Worm (Caenorhabditis elegans): ENCODE results near the gene srx-8.

The srx-8 gene

ce11 chrV:521517-521916 lies 34.4 kb downstream of the srx-8 start, which contains the start of gene srw-107:
TSS of gene srw-107 (minus strand) at chrV:521617.
- TF ChIP-seq tbx-11 (GFP tag; IDR thresholded peaks at IDR 0.05) (no peak), ceh-13 (GFP tag; optimal IDR thresholded peaks at IDR 0.05) (no peak)

ce11 chrV:519445-519844 lies 36.5 kb downstream of the srx-8 start, which contains the start of gene nhr-210:
TSS of gene nhr-210 (minus strand) at chrV:519545.
- TF ChIP-seq aly-1 (tag; optimal IDR thresholded peaks at IDR 0.05) (no peak), ceh-13 (GFP tag; optimal IDR thresholded peaks at IDR 0.05) (no peak), hmg-4 (GFP tag; optimal IDR thresholded peaks at IDR 0.05) (no peak), pes-1 (GFP tag; IDR thresholded peaks at IDR 0.05) (no peak), flt-1 (GFP tag; IDR thresholded peaks at IDR 0.05) (no peak), tra-4 (tag; optimal IDR thresholded peaks at IDR 0.05) (no peak), ama-1 (optimal IDR thresholded peaks at IDR 0.05) (no peak), ets-7 (tag; optimal IDR thresholded peaks at IDR 0.05) (no peak), B0310.2 (tag; optimal IDR thresholded peaks at IDR 0.05) (no peak), tbx-37 (GFP tag; conservative IDR thresholded peaks at IDR 0.05) (no peak), sea-1 (GFP tag; conservative IDR thresholded peaks at IDR 0.05) (no peak), hnd-1 (tag; optimal IDR thresholded peaks at IDR 0.05) (no peak), scrt-1 (GFP tag; IDR thresholded peaks at IDR 0.05) (no peak), ceh-36 (tag; optimal IDR thresholded peaks at IDR 0.05) (no peak), F13C5.2 (tag; optimal IDR thresholded peaks at IDR 0.05) (no peak), hmbx-1 (tag; optimal IDR thresholded peaks at IDR 0.05) (no peak)

- TF ChIP-seq tra-4 (tag; optimal IDR thresholded peaks at IDR 0.05) (no peak), tbx-37 (GFP tag; conservative IDR thresholded peaks at IDR 0.05) (no peak), sea-1 (GFP tag; conservative IDR thresholded peaks at IDR 0.05) (no peak), scrt-1 (GFP tag; IDR thresholded peaks at IDR 0.05) (no peak), B0310.2 (tag; optimal IDR thresholded peaks at IDR 0.05) (no peak), hnd-1 (tag; optimal IDR thresholded peaks at IDR 0.05) (no peak), ceh-36 (tag; optimal IDR thresholded peaks at IDR 0.05) (no peak), ets-7 (tag; optimal IDR thresholded peaks at IDR 0.05) (no peak)
Observed at ce11 chrV:512420-512819, 43.5 kb downstream of the srx-8 start, which contains the start of gene srh-37. TSS of gene srh-37 (minus strand) at chrV:512520.

- TF ChIP-seq ama-1 (optimal IDR thresholded peaks at IDR 0.05) (no peak), hnd-1 (tag; optimal IDR thresholded peaks at IDR 0.05) (no peak), tbx-37 (GFP tag; conservative IDR thresholded peaks at IDR 0.05) (no peak), B0310.2 (tag; optimal IDR thresholded peaks at IDR 0.05) (no peak), hmbx-1 (tag; optimal IDR thresholded peaks at IDR 0.05) (no peak)
Observed at ce11 chrV:505191-505590, 50.8 kb downstream of the srx-8 start, which contains the start of gene srlf-19. TSS of gene srlf-19 (plus strand) at chrV:505491.
